Worm (Caenorhabditis elegans) whole organism, L2 larva: ENCODE results near the gene tbc-20.

ENCODE experiments used
- F13H6.1 ChIP-seq: sonication (generic microtip); optimal IDR thresholded peaks from 2 replicates; lab custom pipeline; 2016; ENCODE audit warnings: missing genetic modification characterization, missing compliant biosample characterization
- R02D3.7 ChIP-seq: fragments of 150-350 bp; optimal IDR thresholded peaks from 2 replicates; lab custom pipeline; 2014; ENCODE audit warnings: missing biosample characterization, missing genetic modification characterization
- Y55F3AM.14 ChIP-seq: fragments of 200-800 bp; sonication (Bioruptor generic); optimal IDR thresholded peaks from 2 replicates; lab custom pipeline; 2018; ENCODE audit warnings: mild to moderate bottlenecking, missing genetic modification characterization, missing compliant biosample characterization
- ZK546.5 ChIP-seq: sonication (generic microtip); optimal IDR thresholded peaks from 2 replicates; lab custom pipeline; 2017; ENCODE audit warnings: missing biosample characterization, missing genetic modification characterization
- aly-2 ChIP-seq: fragments of 150-350 bp; optimal IDR thresholded peaks from 2 replicates; lab custom pipeline; 2014; ENCODE audit warnings: missing biosample characterization, missing genetic modification characterization
- blmp-1 ChIP-seq: sonication (generic microtip); optimal IDR thresholded peaks from 2 replicates; lab custom pipeline; 2017; ENCODE audit warnings: missing genetic modification characterization, mild to moderate bottlenecking, missing compliant biosample characterization, antibody characterized with exemption, moderate library complexity; ENCODE audit not compliant: insufficient read depth
- ceh-16 ChIP-seq: fragments of 150-350 bp; optimal IDR thresholded peaks from 2 replicates; lab custom pipeline; 2014; ENCODE audit warnings: missing biosample characterization, missing genetic modification characterization
- ceh-82 ChIP-seq: fragments of 150-350 bp; optimal IDR thresholded peaks from 2 replicates; lab custom pipeline; 2014; ENCODE audit warnings: missing biosample characterization, missing genetic modification characterization
- crh-2 ChIP-seq: sonication (generic microtip); optimal IDR thresholded peaks from 2 replicates; lab custom pipeline; 2017; ENCODE audit warnings: missing biosample characterization, missing genetic modification characterization
- dmd-4 ChIP-seq: sonication (generic microtip); optimal IDR thresholded peaks from 2 replicates; lab custom pipeline; 2017; ENCODE audit warnings: missing biosample characterization, missing genetic modification characterization
- egl-27 ChIP-seq: sonication (generic microtip); optimal IDR thresholded peaks from 3 replicates; lab custom pipeline; 2017; ENCODE audit warnings: missing biosample characterization, missing genetic modification reagents, missing genetic modification characterization
- elt-1 ChIP-seq: fragments of 150-350 bp; optimal IDR thresholded peaks from 2 replicates; lab custom pipeline; 2014; ENCODE audit warnings: missing biosample characterization, missing genetic modification characterization
- fos-1 ChIP-seq: fragments of 150-350 bp; optimal IDR thresholded peaks from 2 replicates; lab custom pipeline; 2014; ENCODE audit warnings: missing biosample characterization, missing genetic modification characterization
- gmeb-1 ChIP-seq: fragments of 150-350 bp; optimal IDR thresholded peaks from 2 replicates; lab custom pipeline; 2014; ENCODE audit warnings: missing biosample characterization, missing genetic modification characterization
- lin-39 ChIP-seq: fragments of 150-350 bp; optimal IDR thresholded peaks from 2 replicates; lab custom pipeline; 2014; ENCODE audit warnings: missing biosample characterization, missing genetic modification reagents, missing genetic modification characterization
- lsy-2 ChIP-seq, 2 experiments: fragments of 150-350 bp in 1 of 2; sonication (generic microtip) in 1 of 2; optimal IDR thresholded peaks; 2 replicates each; lab custom pipeline; 2014 to 2017; ENCODE audit warnings: missing biosample characterization in 2 of 2, missing genetic modification characterization in 2 of 2
- mab-5 ChIP-seq: fragments of 150-350 bp; optimal IDR thresholded peaks from 2 replicates; lab custom pipeline; 2014; ENCODE audit warnings: missing biosample characterization, missing genetic modification characterization
- mbf-1 ChIP-seq: sonication (generic microtip); optimal IDR thresholded peaks from 2 replicates; lab custom pipeline; 2017; ENCODE audit warnings: missing biosample characterization, missing genetic modification characterization
- mdl-1 ChIP-seq, 2 experiments: fragments of 150-350 bp in 1 of 2; sonication (generic microtip) in 1 of 2; optimal IDR thresholded peaks; 2 replicates each; lab custom pipeline; 2017; ENCODE audit warnings: missing biosample characterization in 2 of 2, missing genetic modification characterization in 2 of 2
- nhr-10 ChIP-seq: sonication (generic microtip); optimal IDR thresholded peaks from 2 replicates; lab custom pipeline; 2017; ENCODE audit warnings: missing biosample characterization, missing genetic modification characterization
- nhr-11 ChIP-seq: fragments of 150-350 bp; optimal IDR thresholded peaks from 2 replicates; lab custom pipeline; 2014; ENCODE audit warnings: missing biosample characterization, missing genetic modification characterization
- nhr-12 ChIP-seq: fragments of 150-350 bp; optimal IDR thresholded peaks from 2 replicates; lab custom pipeline; 2014; ENCODE audit warnings: missing biosample characterization, missing genetic modification characterization
- nhr-23 ChIP-seq: fragments of 150-350 bp; optimal IDR thresholded peaks from 2 replicates; lab custom pipeline; 2014; ENCODE audit warnings: missing biosample characterization, missing genetic modification reagents, missing genetic modification characterization
- nhr-237 ChIP-seq: fragments of 150-350 bp; optimal IDR thresholded peaks from 2 replicates; lab custom pipeline; 2014; ENCODE audit warnings: missing biosample characterization, missing genetic modification characterization
- nhr-25 ChIP-seq: fragments of 150-350 bp; sonication (generic microtip); optimal IDR thresholded peaks from 3 replicates; lab custom pipeline; 2014; ENCODE audit warnings: missing biosample characterization, missing genetic modification characterization
- nhr-6 ChIP-seq: fragments of 150-350 bp; optimal IDR thresholded peaks from 2 replicates; lab custom pipeline; 2014; ENCODE audit warnings: missing biosample characterization, missing genetic modification characterization
- nhr-77 ChIP-seq: fragments of 150-350 bp; optimal IDR thresholded peaks from 2 replicates; lab custom pipeline; 2014; ENCODE audit warnings: missing biosample characterization, missing genetic modification characterization
- peb-1 ChIP-seq: fragments of 150-350 bp; optimal IDR thresholded peaks from 2 replicates; lab custom pipeline; 2014; ENCODE audit warnings: missing biosample characterization, missing genetic modification characterization
- sem-4 ChIP-seq: fragments of 150-350 bp; optimal IDR thresholded peaks from 2 replicates; lab custom pipeline; 2014; ENCODE audit warnings: missing biosample characterization, missing genetic modification reagents, missing genetic modification characterization
- skn-1 ChIP-seq: sonication (generic microtip); optimal IDR thresholded peaks from 2 replicates; lab custom pipeline; 2017; ENCODE audit warnings: missing biosample characterization, missing genetic modification characterization
- sma-3 ChIP-seq: sonication (generic microtip); optimal IDR thresholded peaks from 2 replicates; lab custom pipeline; 2016; ENCODE audit warnings: missing genetic modification reagents, missing genetic modification characterization, missing compliant biosample characterization
- sma-9 ChIP-seq, 2 experiments: fragments of 150-350 bp in 1 of 2; sonication (generic microtip) in 1 of 2; optimal IDR thresholded peaks; 2 replicates each; lab custom pipeline; 2014 to 2016; ENCODE audit warnings: missing genetic modification characterization in 2 of 2, mild to moderate bottlenecking in 1 of 2, missing biosample characterization in 1 of 2, missing compliant biosample characterization in 1 of 2, missing genetic modification reagents in 1 of 2, moderate library complexity in 1 of 2
- snpc-4 ChIP-seq: fragments of 150-350 bp; optimal IDR thresholded peaks from 2 replicates; lab custom pipeline; 2014; ENCODE audit warnings: missing biosample characterization, missing genetic modification characterization
- unc-39 ChIP-seq: fragments of 150-350 bp; optimal IDR thresholded peaks from 2 replicates; lab custom pipeline; 2014; ENCODE audit warnings: missing biosample characterization, missing genetic modification characterization
- unc-55 ChIP-seq: fragments of 150-350 bp; sonication (generic microtip); optimal IDR thresholded peaks from 3 replicates; lab custom pipeline; 2014; ENCODE audit warnings: missing biosample characterization, missing genetic modification reagents, missing genetic modification characterization
- unc-62 ChIP-seq: fragments of 150-350 bp; optimal IDR thresholded peaks from 2 replicates; lab custom pipeline; 2014; ENCODE audit warnings: missing biosample characterization, missing genetic modification reagents, missing genetic modification characterization
- zag-1 ChIP-seq: fragments of 150-350 bp; optimal IDR thresholded peaks from 2 replicates; lab custom pipeline; 2014; ENCODE audit warnings: missing biosample characterization, missing genetic modification characterization
- ztf-1 ChIP-seq: fragments of 200-800 bp; sonication (Bioruptor generic); conservative IDR thresholded peaks from 2 replicates; pipeline ENCODE4 v1.3.6; 2022; ENCODE audit warnings: missing genetic modification characterization, missing compliant biosample characterization
- ztf-4 ChIP-seq: fragments of 150-350 bp; optimal IDR thresholded peaks from 2 replicates; lab custom pipeline; 2014; ENCODE audit warnings: missing biosample characterization, missing genetic modification characterization

The tbc-20 gene

DNA sequence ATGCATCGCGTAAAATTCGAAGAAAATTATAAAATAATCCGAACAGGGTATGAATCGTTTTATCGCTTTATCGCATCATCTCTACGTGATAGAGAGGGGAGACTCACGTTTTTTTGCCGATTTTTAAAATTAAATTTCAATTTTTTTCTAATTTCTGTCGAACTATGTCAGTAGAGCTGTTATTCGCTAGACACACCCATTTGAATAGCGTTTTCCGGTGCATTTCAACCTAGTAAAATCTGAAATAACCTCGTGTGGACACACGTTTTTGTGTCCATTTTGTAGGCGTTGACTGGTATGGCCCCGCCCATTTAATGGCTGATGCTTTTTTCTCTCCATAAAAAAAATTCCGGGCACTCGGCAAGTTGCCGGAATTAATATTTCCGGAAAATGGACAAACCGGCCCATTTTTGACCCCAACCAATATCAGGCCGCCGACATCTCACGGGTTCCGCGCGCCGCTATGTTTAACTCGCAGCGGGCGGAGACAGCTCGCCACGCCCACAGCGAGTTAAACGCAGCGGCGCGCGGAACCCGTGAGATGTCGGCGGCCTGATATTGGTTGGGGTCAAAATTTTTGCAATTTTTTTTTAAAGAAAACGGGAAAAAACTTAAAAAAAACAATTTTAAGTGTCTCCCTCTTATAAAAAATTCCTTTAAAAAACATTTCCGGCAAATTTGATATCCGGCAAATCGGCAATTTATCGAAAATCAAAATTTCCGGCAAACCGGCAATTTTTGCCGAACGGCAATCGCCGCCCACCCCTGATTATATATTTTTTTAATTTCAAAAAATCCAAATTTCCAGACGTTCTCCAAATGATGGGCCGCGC is 25.1 kb upstream of the tbc-20 start, which contains the start of gene Y54E2A.7:
TSS of gene Y54E2A.7 (minus strand) at position 51 of the 833 bp plus-strand sequence.
- no peak for TF ChIP-seq Y55F3AM.14 (GFP tag; lab: Kevin White, UChicago)
- TF ChIP-seq lsy-2 (tag; optimal IDR thresholded peaks at IDR 0.05; lab: Kevin White, UChicago): no peak
- TF ChIP-seq nhr-11 (tag; lab: Kevin White, UChicago): no peak
- TF ChIP-seq sma-3 (GFP tag; lab: Kevin White, UChicago): no peak
- TF ChIP-seq unc-39 (tag; lab: Kevin White, UChicago): no peak
- no peak for TF ChIP-seq ceh-82 (tag; lab: Kevin White, UChicago)
- no peak for TF ChIP-seq nhr-23 (tag; lab: Kevin White, UChicago)
- no peak for TF ChIP-seq ZK546.5 (tag; lab: Kevin White, UChicago)
- TF ChIP-seq peb-1 (tag; lab: Kevin White, UChicago): no peak
- no peak for TF ChIP-seq egl-27
- TF ChIP-seq F13H6.1: no peak
- TF ChIP-seq crh-2 (tag; lab: Kevin White, UChicago): no peak
- TF ChIP-seq elt-1 (tag; lab: Kevin White, UChicago): no peak
- no peak for TF ChIP-seq nhr-237 (tag; lab: Kevin White, UChicago)
- no peak for TF ChIP-seq nhr-77 (tag; lab: Kevin White, UChicago)
- no peak for TF ChIP-seq unc-55
- TF ChIP-seq mbf-1 (tag; lab: Kevin White, UChicago): no peak
- TF ChIP-seq nhr-25 (tag; lab: Kevin White, UChicago): no peak
- TF ChIP-seq skn-1 (tag; lab: Kevin White, UChicago): no peak
- TF ChIP-seq aly-2 (tag; lab: Kevin White, UChicago): no peak

DNA sequence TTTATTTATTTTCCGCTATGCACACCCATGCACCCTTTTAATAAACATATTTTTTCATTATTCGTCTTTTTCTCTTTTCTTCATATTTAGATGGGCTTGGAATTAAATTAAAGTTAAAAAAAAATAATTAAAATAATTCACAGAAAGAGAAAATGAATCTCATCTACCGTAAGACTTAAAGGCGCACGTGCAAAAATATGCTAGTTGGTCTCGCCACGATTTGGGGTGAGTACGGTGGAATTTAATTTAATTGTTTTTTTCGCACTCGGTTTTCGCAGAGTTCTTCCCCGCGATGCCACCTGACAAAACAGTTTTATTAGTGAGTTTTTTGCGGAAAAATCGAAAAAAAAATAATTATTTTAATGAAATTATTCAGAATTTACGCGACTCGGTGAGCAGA is 20.2 kb upstream of the tbc-20 start, which contains the start of gene Y54E2A.8:
TSS of gene Y54E2A.8 (plus strand) at position 254 of the 400 bp plus-strand sequence.
- no peak for TF ChIP-seq elt-1 (tag; lab: Kevin White, UChicago)
- TF ChIP-seq nhr-6 (tag; lab: Kevin White, UChicago): no peak
- no peak for TF ChIP-seq snpc-4
- no peak for TF ChIP-seq unc-55
- TF ChIP-seq dmd-4 (tag; lab: Kevin White, UChicago): no peak
- no peak for TF ChIP-seq sma-9 (GFP tag; optimal IDR thresholded peaks at IDR 0.05; lab: Kevin White, UChicago)
- no peak for TF ChIP-seq sma-9 (tag; optimal IDR thresholded peaks at IDR 0.05; lab: Kevin White, UChicago)
- TF ChIP-seq mab-5 (tag; lab: Kevin White, UChicago): no peak
- no peak for TF ChIP-seq R02D3.7 (tag; lab: Kevin White, UChicago)
- no peak for TF ChIP-seq nhr-237 (tag; lab: Kevin White, UChicago)
- TF ChIP-seq ztf-1: no peak
- no peak for TF ChIP-seq lin-39 (tag; lab: Kevin White, UChicago)
- TF ChIP-seq zag-1 (tag; lab: Kevin White, UChicago): no peak
- no peak for TF ChIP-seq ztf-4 (tag; lab: Kevin White, UChicago)
- TF ChIP-seq lsy-2 (tag; optimal IDR thresholded peaks at IDR 0.05; lab: Kevin White, UChicago): no peak
- TF ChIP-seq nhr-10 (tag; lab: Kevin White, UChicago): no peak
- no peak for TF ChIP-seq fos-1 (tag; lab: Kevin White, UChicago)
- no peak for TF ChIP-seq sem-4
- TF ChIP-seq Y55F3AM.14 (GFP tag; lab: Kevin White, UChicago): no peak
- TF ChIP-seq mdl-1 (tag; optimal IDR thresholded peaks at IDR 0.05; lab: Kevin White, UChicago): no peak

DNA sequence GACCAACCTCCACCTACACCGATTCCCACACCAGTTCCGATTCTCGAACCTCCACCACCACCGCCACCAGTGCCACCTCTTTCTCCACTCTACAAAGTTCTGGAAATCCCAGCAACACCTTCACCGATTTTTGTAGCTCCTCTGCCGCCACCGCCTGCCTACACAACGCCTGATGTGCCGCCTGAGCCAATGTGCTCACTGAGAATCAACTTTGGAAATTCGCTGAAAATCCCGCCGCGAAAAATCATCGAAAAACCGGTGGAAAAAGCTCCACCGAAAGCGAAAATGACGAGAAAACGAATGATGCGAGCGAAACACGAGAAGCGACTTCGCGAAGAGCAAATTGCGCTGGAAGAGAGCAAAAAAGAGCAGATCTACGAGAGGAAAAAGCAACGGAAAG is 18.4 kb upstream of the tbc-20 start:
- TF ChIP-seq mab-5 (tag; lab: Kevin White, UChicago): no peak
- no peak for TF ChIP-seq ceh-16 (tag; lab: Kevin White, UChicago)
- TF ChIP-seq zag-1 (tag; lab: Kevin White, UChicago): no peak
- no peak for TF ChIP-seq blmp-1
- TF ChIP-seq unc-62 (GFP tag; lab: Kevin White, UChicago): no peak
- no peak for TF ChIP-seq unc-55
- no peak for TF ChIP-seq aly-2 (tag; lab: Kevin White, UChicago)
- no peak for TF ChIP-seq crh-2 (tag; lab: Kevin White, UChicago)
- TF ChIP-seq mdl-1 (tag; optimal IDR thresholded peaks at IDR 0.05; lab: Kevin White, UChicago): no peak
- TF ChIP-seq nhr-237 (tag; lab: Kevin White, UChicago): no peak
- no peak for TF ChIP-seq sem-4
- no peak for TF ChIP-seq ZK546.5 (tag; lab: Kevin White, UChicago)
- TF ChIP-seq nhr-23 (tag; lab: Kevin White, UChicago): no peak
- TF ChIP-seq sma-3 (GFP tag; lab: Kevin White, UChicago): no peak
- TF ChIP-seq fos-1 (tag; lab: Kevin White, UChicago): no peak
- no peak for TF ChIP-seq nhr-12 (tag; lab: Kevin White, UChicago)
- no peak for TF ChIP-seq gmeb-1 (tag; lab: Kevin White, UChicago)
